Worm (Caenorhabditis elegans) whole organism, L2 larva: ENCODE measurements around the gene C03A7.13.

ENCODE experiments used
- ZK546.5 ChIP-seq: sonication (generic microtip); optimal IDR thresholded peaks from 2 replicates; lab custom pipeline; 2017; ENCODE audit warnings: missing biosample characterization, missing genetic modification characterization
- ama-1 ChIP-seq: fragments of 150-350 bp; optimal IDR thresholded peaks from 2 replicates; lab custom pipeline; 2018; ENCODE audit warnings: inconsistent platforms
- nhr-11 ChIP-seq: fragments of 150-350 bp; optimal IDR thresholded peaks from 2 replicates; lab custom pipeline; 2014; ENCODE audit warnings: missing biosample characterization, missing genetic modification characterization
- nhr-12 ChIP-seq: fragments of 150-350 bp; optimal IDR thresholded peaks from 2 replicates; lab custom pipeline; 2014; ENCODE audit warnings: missing biosample characterization, missing genetic modification characterization
- sem-4 ChIP-seq: fragments of 150-350 bp; optimal IDR thresholded peaks from 2 replicates; lab custom pipeline; 2014; ENCODE audit warnings: missing biosample characterization, missing genetic modification reagents, missing genetic modification characterization
- unc-39 ChIP-seq: fragments of 150-350 bp; optimal IDR thresholded peaks from 2 replicates; lab custom pipeline; 2014; ENCODE audit warnings: missing biosample characterization, missing genetic modification characterization
- zag-1 ChIP-seq: fragments of 150-350 bp; optimal IDR thresholded peaks from 2 replicates; lab custom pipeline; 2014; ENCODE audit warnings: missing biosample characterization, missing genetic modification characterization
- ztf-11 ChIP-seq: sonication (generic microtip); optimal IDR thresholded peaks from 2 replicates; lab custom pipeline; 2017; ENCODE audit warnings: missing biosample characterization, missing genetic modification characterization
- ztf-4 ChIP-seq: fragments of 150-350 bp; optimal IDR thresholded peaks from 2 replicates; lab custom pipeline; 2014; ENCODE audit warnings: missing biosample characterization, missing genetic modification characterization

- TF ChIP-seq ama-1 (lab: Kevin White, UChicago) (no peak), ZK546.5 (no peak), nhr-12 (no peak), ztf-4 (tag; lab: Kevin White, UChicago) (no peak), zag-1 (tag; lab: Kevin White, UChicago) (no peak), nhr-11 (no peak), ztf-11 (tag; lab: Kevin White, UChicago) (no peak), unc-39 (tag; lab: Kevin White, UChicago) (no peak), sem-4 (tag; lab: Kevin White, UChicago) (no peak)
Measured at ce11 chrV:5177209-5177608, 15.1 kb downstream of the C03A7.13 start, which contains the start of gene ugt-51.
